Fruit fly (Drosophila melanogaster) whole organism, pupa: ENCODE results near the gene Trpgamma.

ENCODE experiments used
- CG13204 ChIP-seq: fragments of 200-800 bp; sonication (Bioruptor generic); optimal IDR thresholded peaks from 2 replicates; lab custom pipeline; 2018; ENCODE audit warnings: missing biosample characterization, mild to moderate bottlenecking, missing genetic modification characterization, moderate library complexity
- CG17806 ChIP-seq: fragments of 200-800 bp; sonication (Bioruptor generic); optimal IDR thresholded peaks from 2 replicates; lab custom pipeline; 2018; ENCODE audit warnings: missing biosample characterization, mild to moderate bottlenecking, missing genetic modification characterization, moderate library complexity
- CG32121 ChIP-seq: fragments of 200-800 bp; sonication (Bioruptor generic); IDR thresholded peaks from 2 replicates; pipeline ENCODE4 v1.3.6; 2022; ENCODE audit warnings: missing biosample characterization, missing genetic modification characterization
- CG8159 ChIP-seq: fragments of 200-800 bp; sonication (Bioruptor generic); optimal IDR thresholded peaks from 3 replicates; lab custom pipeline; 2018; ENCODE audit warnings: missing biosample characterization, mild to moderate bottlenecking, missing genetic modification characterization, moderate library complexity
- CG8301 ChIP-seq: fragments of 200-800 bp; sonication (Bioruptor generic); optimal IDR thresholded peaks from 2 replicates; lab custom pipeline; 2018; ENCODE audit warnings: missing biosample characterization, mild to moderate bottlenecking, missing genetic modification characterization
- CG9948 ChIP-seq: fragments of 200-800 bp; sonication (Bioruptor generic); optimal IDR thresholded peaks from 2 replicates; lab custom pipeline; 2018; ENCODE audit warnings: missing biosample characterization, mild to moderate bottlenecking, missing genetic modification characterization, moderate library complexity
- EcR ChIP-seq: fragments of 200-800 bp; sonication (Bioruptor generic); optimal IDR thresholded peaks from 3 replicates; lab custom pipeline; 2019; ENCODE audit warnings: missing biosample characterization, missing genetic modification characterization, mild to moderate bottlenecking, moderate library complexity, missing genetic modification reagents
- Ets98B ChIP-seq: fragments of 200-800 bp; sonication (Bioruptor generic); IDR thresholded peaks from 2 replicates; pipeline ENCODE4 v1.3.6; 2022; ENCODE audit warnings: missing biosample characterization, missing genetic modification characterization
- Pif1A ChIP-seq: fragments of 200-800 bp; sonication (Bioruptor generic); optimal IDR thresholded peaks from 3 replicates; lab custom pipeline; 2016; ENCODE audit warnings: missing biosample characterization, missing genetic modification characterization
- Pif1B ChIP-seq: fragments of 200-800 bp; sonication (Bioruptor generic); optimal IDR thresholded peaks from 3 replicates; lab custom pipeline; 2016; ENCODE audit warnings: missing biosample characterization, missing genetic modification characterization
- gl ChIP-seq: fragments of 200-800 bp; sonication (Bioruptor generic); optimal IDR thresholded peaks from 2 replicates; lab custom pipeline; 2018; ENCODE audit warnings: missing biosample characterization, mild to moderate bottlenecking, missing genetic modification characterization
- rn ChIP-seq: fragments of 200-800 bp; sonication (Bioruptor generic); IDR thresholded peaks from 2 replicates; pipeline ENCODE4 v1.3.6; 2022; ENCODE audit warnings: missing biosample characterization, missing genetic modification characterization

dm6 chr2L:16720707-16721700, 44.5 kb upstream of the Trpgamma start:
- TF ChIP-seq Ets98B (GFP tag; lab: Robert Waterston, UW) = peak; percentile 96
- peak; percentile 94 for TF ChIP-seq rn (GFP tag; lab: Robert Waterston, UW)
- peak; percentile 96 for TF ChIP-seq CG17806 (tag; lab: Kevin White, UChicago)
- peak; percentile 83 for TF ChIP-seq gl (tag; lab: Kevin White, UChicago)
- no peak for TF ChIP-seq CG13204 (GFP tag; lab: Kevin White, UChicago)
- TF ChIP-seq EcR (GFP tag; lab: Kevin White, UChicago) = peak; percentile 84
- TF ChIP-seq Pif1A (GFP tag; lab: Kevin White, UChicago) = peak; percentile 96
- TF ChIP-seq Pif1B (GFP tag; lab: Kevin White, UChicago) = peak; percentile 93
- TF ChIP-seq CG32121 = peak; percentile 97
- TF ChIP-seq CG8301 (tag; lab: Kevin White, UChicago) = peak; percentile 93
- peak; percentile 96 for TF ChIP-seq CG8159 (tag; lab: Kevin White, UChicago)
- TF ChIP-seq CG9948 (tag; lab: Kevin White, UChicago) = peak; percentile 94
